Worm (Caenorhabditis elegans): ENCODE results near the gene Y48E1C.4.

- TF ChIP-seq him-1 (tag; optimal IDR thresholded peaks at IDR 0.05) (no peak), dao-5 (tag; optimal IDR thresholded peaks at IDR 0.05) (no peak)
Observed at ce11 chrII:13416552-13416951, 20.1 kb downstream of the Y48E1C.4 start.
